Worm (Caenorhabditis elegans) whole organism, L1 larva: ENCODE results near the gene K07H8.8.
A peak's percentile ranks its signal among the peaks of the same experiment; 100 is the strongest.

Experiments used
- C34B4.2 ChIP-seq: sonication (generic microtip); optimal IDR thresholded peaks from 2 replicates; lab custom pipeline; 2017; ENCODE audit warnings: mild to moderate bottlenecking, missing genetic modification characterization, missing compliant biosample characterization
- Y116A8C.19 ChIP-seq: sonication (generic microtip); optimal IDR thresholded peaks from 2 replicates; lab custom pipeline; 2016; ENCODE audit warnings: missing compliant biosample characterization, missing genetic modification characterization, borderline replicate concordance
- aha-1 ChIP-seq: fragments of 150-350 bp; optimal IDR thresholded peaks from 2 replicates; lab custom pipeline; 2014; ENCODE audit warnings: missing biosample characterization, missing genetic modification characterization
- alr-1 ChIP-seq: fragments of 200-800 bp; sonication (Bioruptor generic); optimal IDR thresholded peaks from 2 replicates; lab custom pipeline; 2018; ENCODE audit warnings: borderline replicate concordance, mild to moderate bottlenecking, missing genetic modification characterization, missing compliant biosample characterization
- aly-2 ChIP-seq: fragments of 150-350 bp; optimal IDR thresholded peaks from 2 replicates; lab custom pipeline; 2014; ENCODE audit warnings: missing biosample characterization, missing genetic modification characterization
- ama-1 ChIP-seq: fragments of 150-350 bp; optimal IDR thresholded peaks from 2 replicates; lab custom pipeline; 2014
- ceh-82 ChIP-seq, 3 experiments: fragments of 150-350 bp in 1 of 3; sonication (generic microtip) in 2 of 3; optimal IDR thresholded peaks; 2 replicates each; lab custom pipeline; 2014 to 2017; ENCODE audit warnings: missing biosample characterization in 3 of 3, missing genetic modification characterization in 3 of 3
- ceh-90 ChIP-seq: sonication (generic microtip); optimal IDR thresholded peaks from 2 replicates; lab custom pipeline; 2016; ENCODE audit warnings: missing genetic modification characterization, missing compliant biosample characterization
- ces-1 ChIP-seq: fragments of 150-350 bp; optimal IDR thresholded peaks from 2 replicates; lab custom pipeline; 2014; ENCODE audit warnings: missing biosample characterization, missing genetic modification reagents, missing genetic modification characterization
- efl-1 ChIP-seq, 4 experiments: fragments of 150-350 bp; optimal IDR thresholded peaks in 3 of 4; peaks in 1 of 4; 1 replicate in 1 of 4; 2 replicates in 3 of 4; lab custom pipeline; 2014; ENCODE audit warnings: missing biosample characterization in 2 of 4, missing genetic modification characterization in 2 of 4, missing genetic modification reagents in 2 of 4
- elt-2 ChIP-seq: sonication (generic microtip); optimal IDR thresholded peaks from 2 replicates; lab custom pipeline; 2016; ENCODE audit warnings: missing genetic modification characterization, mild to moderate bottlenecking, inconsistent platforms, missing compliant biosample characterization, missing genetic modification reagents
- fkh-4 ChIP-seq: sonication (generic microtip); optimal IDR thresholded peaks from 2 replicates; lab custom pipeline; 2016; ENCODE audit warnings: missing compliant biosample characterization, missing genetic modification characterization, borderline replicate concordance
- hlh-17 ChIP-seq: fragments of 200-800 bp; sonication (Bioruptor generic); optimal IDR thresholded peaks from 2 replicates; lab custom pipeline; 2018; ENCODE audit warnings: missing genetic modification characterization, mild to moderate bottlenecking, missing compliant biosample characterization, moderate library complexity, borderline replicate concordance
- hlh-4 ChIP-seq: sonication (generic microtip); optimal IDR thresholded peaks from 2 replicates; lab custom pipeline; 2016; ENCODE audit warnings: mild to moderate bottlenecking, missing genetic modification characterization, missing compliant biosample characterization
- hpl-2 ChIP-seq: fragments of 150-350 bp; optimal IDR thresholded peaks from 2 replicates; lab custom pipeline; 2014; ENCODE audit warnings: missing biosample characterization, missing genetic modification reagents, missing genetic modification characterization
- isw-1 ChIP-seq: fragments of 200-800 bp; sonication (Bioruptor generic); IDR thresholded peaks from 2 replicates; pipeline ENCODE4 v1.3.6; 2022; ENCODE audit warnings: missing genetic modification characterization, missing compliant biosample characterization
- jun-1 ChIP-seq: fragments of 150-350 bp; optimal IDR thresholded peaks from 2 replicates; lab custom pipeline; 2014; ENCODE audit warnings: missing biosample characterization, missing genetic modification reagents, missing genetic modification characterization
- lin-13 ChIP-seq: fragments of 150-350 bp; optimal IDR thresholded peaks from 2 replicates; lab custom pipeline; 2014; ENCODE audit warnings: missing biosample characterization, missing genetic modification reagents, missing genetic modification characterization
- lin-35 ChIP-seq, 2 experiments: fragments of 150-350 bp; optimal IDR thresholded peaks; 2 replicates each; lab custom pipeline; 2014; ENCODE audit warnings: missing biosample characterization in 2 of 2, missing genetic modification characterization in 2 of 2, missing genetic modification reagents in 2 of 2
- lsy-2 ChIP-seq, 2 experiments: fragments of 150-350 bp; optimal IDR thresholded peaks; 2 replicates each; lab custom pipeline; 2014; ENCODE audit warnings: missing biosample characterization in 2 of 2, missing genetic modification characterization in 2 of 2
- mef-2 ChIP-seq: fragments of 150-350 bp; optimal IDR thresholded peaks from 2 replicates; lab custom pipeline; 2014; ENCODE audit warnings: missing biosample characterization, missing genetic modification characterization
- mep-1 ChIP-seq: fragments of 150-350 bp; optimal IDR thresholded peaks from 2 replicates; lab custom pipeline; 2014; ENCODE audit warnings: missing biosample characterization, missing genetic modification characterization
- nhr-11 ChIP-seq: fragments of 150-350 bp; optimal IDR thresholded peaks from 2 replicates; lab custom pipeline; 2014; ENCODE audit warnings: missing biosample characterization, missing genetic modification characterization
- nhr-19 ChIP-seq: fragments of 200-800 bp; sonication (Bioruptor generic); conservative IDR thresholded peaks from 2 replicates; pipeline ENCODE4 v1.3.6; 2022; ENCODE audit warnings: missing genetic modification characterization, missing compliant biosample characterization
- nhr-237 ChIP-seq: fragments of 150-350 bp; optimal IDR thresholded peaks from 2 replicates; lab custom pipeline; 2014; ENCODE audit warnings: missing biosample characterization, missing genetic modification characterization
- nhr-28 ChIP-seq: fragments of 150-350 bp; optimal IDR thresholded peaks from 2 replicates; lab custom pipeline; 2014; ENCODE audit warnings: missing biosample characterization, missing genetic modification characterization
- nhr-71 ChIP-seq: sonication (generic microtip); optimal IDR thresholded peaks from 2 replicates; lab custom pipeline; 2016; ENCODE audit warnings: mild to moderate bottlenecking, missing genetic modification characterization, moderate library complexity, missing compliant biosample characterization
- nhr-76 ChIP-seq: sonication (generic microtip); optimal IDR thresholded peaks from 2 replicates; lab custom pipeline; 2017; ENCODE audit warnings: missing biosample characterization, missing genetic modification characterization
- nhr-77 ChIP-seq: fragments of 150-350 bp; optimal IDR thresholded peaks from 2 replicates; lab custom pipeline; 2014; ENCODE audit warnings: missing biosample characterization, missing genetic modification characterization
- nhr-84 ChIP-seq: sonication (generic microtip); optimal IDR thresholded peaks from 2 replicates; lab custom pipeline; 2017; ENCODE audit warnings: missing biosample characterization, missing genetic modification characterization
- nhr-90 ChIP-seq: sonication (generic microtip); optimal IDR thresholded peaks from 2 replicates; lab custom pipeline; 2016; ENCODE audit warnings: mild to moderate bottlenecking, missing genetic modification characterization, missing compliant biosample characterization; ENCODE audit not compliant: poor library complexity
- pax-3 ChIP-seq: fragments of 200-800 bp; sonication (Bioruptor generic); optimal IDR thresholded peaks from 2 replicates; lab custom pipeline; 2018; ENCODE audit warnings: mild to moderate bottlenecking, missing genetic modification characterization, moderate library complexity, missing compliant biosample characterization
- skn-1 ChIP-seq: fragments of 150-350 bp; optimal IDR thresholded peaks from 2 replicates; lab custom pipeline; 2014; ENCODE audit warnings: missing biosample characterization, missing genetic modification characterization
- snpc-4 ChIP-seq: fragments of 150-350 bp; optimal IDR thresholded peaks from 2 replicates; lab custom pipeline; 2014; ENCODE audit warnings: missing biosample characterization, missing genetic modification characterization
- snu-23 ChIP-seq: sonication (generic microtip); optimal IDR thresholded peaks from 2 replicates; lab custom pipeline; 2016; ENCODE audit warnings: missing genetic modification characterization, missing compliant biosample characterization
- sox-4 ChIP-seq: sonication (generic microtip); optimal IDR thresholded peaks from 2 replicates; lab custom pipeline; 2016; ENCODE audit warnings: missing genetic modification characterization, missing compliant biosample characterization
- sptf-1 ChIP-seq: fragments of 150-350 bp; optimal IDR thresholded peaks from 2 replicates; lab custom pipeline; 2014; ENCODE audit warnings: missing biosample characterization, missing genetic modification characterization
- swsn-7 ChIP-seq: sonication (generic microtip); optimal IDR thresholded peaks from 2 replicates; lab custom pipeline; 2016; ENCODE audit warnings: missing genetic modification characterization, missing compliant biosample characterization
- unc-30 ChIP-seq: sonication (generic microtip); optimal IDR thresholded peaks from 2 replicates; lab custom pipeline; 2017; ENCODE audit warnings: missing biosample characterization, missing genetic modification characterization
- unc-62 ChIP-seq: fragments of 150-350 bp; optimal IDR thresholded peaks from 2 replicates; lab custom pipeline; 2014; ENCODE audit warnings: missing biosample characterization, missing genetic modification reagents, missing genetic modification characterization
- vab-15 ChIP-seq: sonication (generic microtip); optimal IDR thresholded peaks from 2 replicates; lab custom pipeline; 2017; ENCODE audit warnings: missing genotype, mild to moderate bottlenecking, missing genetic modification characterization, missing compliant biosample characterization
- xbp-1 ChIP-seq: sonication (generic microtip); optimal IDR thresholded peaks from 2 replicates; lab custom pipeline; 2016; ENCODE audit warnings: missing genetic modification characterization, missing compliant biosample characterization
- ztf-11 ChIP-seq, 2 experiments: sonication (generic microtip); optimal IDR thresholded peaks; 2 replicates each; lab custom pipeline; 2016 to 2017; ENCODE audit warnings: missing genetic modification characterization in 2 of 2, missing biosample characterization in 1 of 2, missing compliant biosample characterization in 1 of 2
- ztf-4 ChIP-seq: fragments of 150-350 bp; optimal IDR thresholded peaks from 2 replicates; lab custom pipeline; 2014; ENCODE audit warnings: missing biosample characterization, missing genetic modification characterization

The K07H8.8 gene

ce11 chrIV:8260848-8261638, 7.2 kb downstream of the K07H8.8 start, which contains the start of gene vit-6:
TSS of gene vit-6 (plus strand) at chrIV:8261157.
- TF ChIP-seq sox-4 (tag; lab: Kevin White, UChicago) (no peak), lsy-2 (tag; optimal IDR thresholded peaks at IDR 0.05; lab: Kevin White, UChicago) (no peak), aly-2 (no peak), hpl-2 (GFP tag; lab: Kevin White, UChicago) (no peak), xbp-1 (tag; lab: Kevin White, UChicago) (no peak), C34B4.2 (tag; lab: Kevin White, UChicago) (no peak), unc-30 (tag; lab: Kevin White, UChicago) (no peak), ceh-90 (tag; lab: Kevin White, UChicago) (no peak), hlh-4 (tag; lab: Kevin White, UChicago) (no peak), aha-1 (tag; lab: Kevin White, UChicago) (no peak), ztf-4 (tag; lab: Kevin White, UChicago) (no peak)

- TF ChIP-seq jun-1: no peak
- no peak for TF ChIP-seq lin-13 (GFP tag; lab: Kevin White, UChicago)
- no peak for TF ChIP-seq nhr-84 (tag; lab: Kevin White, UChicago)
- no peak for TF ChIP-seq unc-62 (GFP tag; lab: Kevin White, UChicago)
- no peak for TF ChIP-seq snpc-4 (tag; lab: Kevin White, UChicago)
- no peak for TF ChIP-seq aly-2
- TF ChIP-seq nhr-237 (tag; lab: Kevin White, UChicago): no peak
- TF ChIP-seq lin-35 (GFP tag; optimal IDR thresholded peaks at IDR 0.05; lab: Kevin White, UChicago): no peak
- TF ChIP-seq nhr-28 (tag; lab: Kevin White, UChicago): no peak
- TF ChIP-seq ztf-11 (tag; optimal IDR thresholded peaks at IDR 0.05; lab: Kevin White, UChicago): no peak
- TF ChIP-seq ceh-82 (tag; optimal IDR thresholded peaks at IDR 0.05; lab: Kevin White, UChicago): no peak
- TF ChIP-seq nhr-90 (tag; lab: Kevin White, UChicago): no peak
- TF ChIP-seq isw-1: no peak
- TF ChIP-seq snu-23 (GFP tag; lab: Kevin White, UChicago): no peak
- no peak for TF ChIP-seq swsn-7 (tag; lab: Kevin White, UChicago)
- TF ChIP-seq fkh-4 (tag; lab: Kevin White, UChicago): no peak
- no peak for TF ChIP-seq skn-1 (tag; lab: Kevin White, UChicago)
- TF ChIP-seq ces-1 (GFP tag; lab: Kevin White, UChicago): no peak
- no peak for TF ChIP-seq hlh-17
Observed at ce11 chrIV:8259904-8260303, 8.3 kb downstream of the K07H8.8 start, which contains the start of gene K07H8.7. TSS of gene K07H8.7 (minus strand) at chrIV:8260004.

- TF ChIP-seq Y116A8C.19 (tag; lab: Kevin White, UChicago) (no peak), elt-2 (tag; lab: Kevin White, UChicago) (peak; percentile 33)
Observed at ce11 chrIV:8255221-8255620, 13.0 kb downstream of the K07H8.8 start.

ce11 chrIV:8254193-8254592, 14.0 kb downstream of the K07H8.8 start:
- TF ChIP-seq nhr-71: no peak
- no peak for TF ChIP-seq elt-2 (tag; lab: Kevin White, UChicago)
- no peak for TF ChIP-seq ama-1 (lab: Kevin White, UChicago)
- TF ChIP-seq C34B4.2 (tag; lab: Kevin White, UChicago): no peak
- TF ChIP-seq, all 84 proteins: peak for 0

ce11 chrIV:8252856-8253255, 15.4 kb downstream of the K07H8.8 start:
- no peak for TF ChIP-seq ces-1 (GFP tag; lab: Kevin White, UChicago)
- TF ChIP-seq nhr-76 (tag; lab: Kevin White, UChicago): no peak
- TF ChIP-seq mep-1 (tag; lab: Kevin White, UChicago): peak; percentile 80
- peak; percentile 38; the same call in 1 of the 2 replicates for TF ChIP-seq nhr-19 (GFP tag; lab: Robert Waterston, UW)
- no peak for TF ChIP-seq nhr-11 (tag; lab: Kevin White, UChicago)
- no peak for TF ChIP-seq mef-2 (tag; lab: Kevin White, UChicago)
- no peak for TF ChIP-seq hpl-2 (GFP tag; lab: Kevin White, UChicago)
- TF ChIP-seq pax-3: no peak
- TF ChIP-seq vab-15: no peak
- TF ChIP-seq sptf-1 (tag; lab: Kevin White, UChicago): no peak
- TF ChIP-seq nhr-77 (tag; lab: Kevin White, UChicago): peak; percentile 65
- TF ChIP-seq efl-1 (optimal IDR thresholded peaks at IDR 0.05; lab: Kevin White, UChicago): peak; percentile 56
- TF ChIP-seq efl-1 (GFP tag; optimal IDR thresholded peaks at IDR 0.05 in 1 of 2; lab: Kevin White, UChicago): peak; percentile 51 to 95
- TF ChIP-seq ceh-90 (tag; lab: Kevin White, UChicago): no peak
- no peak for TF ChIP-seq nhr-84 (tag; lab: Kevin White, UChicago)
- no peak for TF ChIP-seq alr-1 (tag; lab: Kevin White, UChicago)
- peak; percentile 41 to 86 (median 61) for TF ChIP-seq ceh-82 (tag; optimal IDR thresholded peaks at IDR 0.05; lab: Kevin White, UChicago)
